Worm (Caenorhabditis elegans) whole organism, L1 larva: ENCODE results near the gene gst-28.
"Not testable (repeated sequence)": the region's sequence is repeated elsewhere in the genome, so short reads cannot be mapped to it uniquely, and the experiment has no call there.

Source experiments
- C04F5.9 ChIP-seq: sonication (generic microtip); optimal IDR thresholded peaks from 2 replicates; lab custom pipeline; 2016; ENCODE audit warnings: missing genetic modification characterization, missing compliant biosample characterization
- F16B12.6 ChIP-seq: fragments of 150-350 bp; optimal IDR thresholded peaks from 2 replicates; lab custom pipeline; 2014; ENCODE audit warnings: missing biosample characterization, missing genetic modification characterization
- aly-2 ChIP-seq: fragments of 150-350 bp; optimal IDR thresholded peaks from 2 replicates; lab custom pipeline; 2014; ENCODE audit warnings: missing biosample characterization, missing genetic modification characterization
- blmp-1 ChIP-seq: fragments of 150-350 bp; optimal IDR thresholded peaks from 2 replicates; lab custom pipeline; 2014; ENCODE audit warnings: missing biosample characterization, missing genetic modification characterization
- ceh-82 ChIP-seq, 3 experiments: fragments of 150-350 bp in 1 of 3; sonication (generic microtip) in 2 of 3; optimal IDR thresholded peaks; 2 replicates each; lab custom pipeline; 2014 to 2017; ENCODE audit warnings: missing biosample characterization in 3 of 3, missing genetic modification characterization in 3 of 3
- ceh-88 ChIP-seq: fragments of 200-800 bp; sonication (Bioruptor generic); IDR thresholded peaks from 2 replicates; pipeline ENCODE4 v1.3.6; 2022; ENCODE audit warnings: missing genetic modification characterization, missing compliant biosample characterization
- efl-1 ChIP-seq, 4 experiments: fragments of 150-350 bp; optimal IDR thresholded peaks in 3 of 4; peaks in 1 of 4; 1 replicate in 1 of 4; 2 replicates in 3 of 4; lab custom pipeline; 2014; ENCODE audit warnings: missing biosample characterization in 2 of 4, missing genetic modification characterization in 2 of 4, missing genetic modification reagents in 2 of 4
- elt-3 ChIP-seq, 6 experiments: fragments of 150-350 bp in 1 of 6; sonication (generic microtip); optimal IDR thresholded peaks; 2 replicates each; lab custom pipeline; 2017 to 2018; ENCODE audit warnings: missing biosample characterization in 6 of 6, missing genetic modification characterization in 6 of 6, inconsistent platforms in 1 of 6
- ets-5 ChIP-seq: fragments of 200-800 bp; sonication (Bioruptor generic); IDR thresholded peaks from 2 replicates; pipeline ENCODE4 v1.3.6; 2022; ENCODE audit warnings: missing genetic modification characterization, missing compliant biosample characterization
- fkh-10 ChIP-seq: sonication (generic microtip); optimal IDR thresholded peaks from 2 replicates; lab custom pipeline; 2017; ENCODE audit warnings: missing biosample characterization, missing genetic modification reagents, missing genetic modification characterization
- hlh-17 ChIP-seq: fragments of 200-800 bp; sonication (Bioruptor generic); optimal IDR thresholded peaks from 2 replicates; lab custom pipeline; 2018; ENCODE audit warnings: missing genetic modification characterization, mild to moderate bottlenecking, missing compliant biosample characterization, moderate library complexity, borderline replicate concordance
- hpl-2 ChIP-seq: fragments of 150-350 bp; optimal IDR thresholded peaks from 2 replicates; lab custom pipeline; 2014; ENCODE audit warnings: missing biosample characterization, missing genetic modification reagents, missing genetic modification characterization
- isw-1 ChIP-seq: fragments of 200-800 bp; sonication (Bioruptor generic); IDR thresholded peaks from 2 replicates; pipeline ENCODE4 v1.3.6; 2022; ENCODE audit warnings: missing genetic modification characterization, missing compliant biosample characterization
- jun-1 ChIP-seq: fragments of 150-350 bp; optimal IDR thresholded peaks from 2 replicates; lab custom pipeline; 2014; ENCODE audit warnings: missing biosample characterization, missing genetic modification reagents, missing genetic modification characterization
- lin-13 ChIP-seq: fragments of 150-350 bp; optimal IDR thresholded peaks from 2 replicates; lab custom pipeline; 2014; ENCODE audit warnings: missing biosample characterization, missing genetic modification reagents, missing genetic modification characterization
- lin-14 ChIP-seq: fragments of 200-800 bp; sonication (Bioruptor generic); optimal IDR thresholded peaks from 2 replicates; lab custom pipeline; 2018; ENCODE audit warnings: mild to moderate bottlenecking, missing genetic modification characterization, moderate library complexity, missing compliant biosample characterization
- nhr-19 ChIP-seq: fragments of 200-800 bp; sonication (Bioruptor generic); conservative IDR thresholded peaks from 2 replicates; pipeline ENCODE4 v1.3.6; 2022; ENCODE audit warnings: missing genetic modification characterization, missing compliant biosample characterization
- nhr-20 ChIP-seq: sonication (generic microtip); optimal IDR thresholded peaks from 2 replicates; lab custom pipeline; 2016; ENCODE audit warnings: mild to moderate bottlenecking, missing genetic modification characterization, missing compliant biosample characterization
- nhr-28 ChIP-seq: fragments of 150-350 bp; optimal IDR thresholded peaks from 2 replicates; lab custom pipeline; 2014; ENCODE audit warnings: missing biosample characterization, missing genetic modification characterization
- nhr-85 ChIP-seq: sonication (generic microtip); peaks from one replicate; lab custom pipeline; 2016; ENCODE audit warnings: missing genetic modification characterization, inconsistent platforms, missing compliant biosample characterization
- nhr-90 ChIP-seq: sonication (generic microtip); optimal IDR thresholded peaks from 2 replicates; lab custom pipeline; 2016; ENCODE audit warnings: mild to moderate bottlenecking, missing genetic modification characterization, missing compliant biosample characterization; ENCODE audit not compliant: poor library complexity
- pag-3 ChIP-seq: sonication (generic microtip); optimal IDR thresholded peaks from 2 replicates; lab custom pipeline; 2017; ENCODE audit warnings: missing genetic modification characterization, mild to moderate bottlenecking, missing compliant biosample characterization, antibody characterized with exemption, borderline replicate concordance; ENCODE audit not compliant: insufficient read depth
- rnt-1 ChIP-seq: sonication (generic microtip); optimal IDR thresholded peaks from 2 replicates; lab custom pipeline; 2016; ENCODE audit warnings: mild to moderate bottlenecking, missing genetic modification characterization, moderate library complexity, missing compliant biosample characterization
- skn-1 ChIP-seq: fragments of 150-350 bp; optimal IDR thresholded peaks from 2 replicates; lab custom pipeline; 2014; ENCODE audit warnings: missing biosample characterization, missing genetic modification characterization
- sox-4 ChIP-seq: sonication (generic microtip); optimal IDR thresholded peaks from 2 replicates; lab custom pipeline; 2016; ENCODE audit warnings: missing genetic modification characterization, missing compliant biosample characterization
- sup-37 ChIP-seq: fragments of 200-800 bp; sonication (Bioruptor generic); optimal IDR thresholded peaks from 2 replicates; lab custom pipeline; 2018; ENCODE audit warnings: mild to moderate bottlenecking, missing genetic modification characterization, missing compliant biosample characterization
- swsn-7 ChIP-seq: sonication (generic microtip); optimal IDR thresholded peaks from 2 replicates; lab custom pipeline; 2016; ENCODE audit warnings: missing genetic modification characterization, missing compliant biosample characterization
- unc-30 ChIP-seq: sonication (generic microtip); optimal IDR thresholded peaks from 2 replicates; lab custom pipeline; 2017; ENCODE audit warnings: missing biosample characterization, missing genetic modification characterization
- unc-86 ChIP-seq: sonication (generic microtip); optimal IDR thresholded peaks from 2 replicates; lab custom pipeline; 2016; ENCODE audit warnings: missing genetic modification characterization, missing compliant biosample characterization
- vab-15 ChIP-seq: sonication (generic microtip); optimal IDR thresholded peaks from 2 replicates; lab custom pipeline; 2017; ENCODE audit warnings: missing genotype, mild to moderate bottlenecking, missing genetic modification characterization, missing compliant biosample characterization
- zag-1 ChIP-seq: fragments of 150-350 bp; optimal IDR thresholded peaks from 2 replicates; lab custom pipeline; 2014; ENCODE audit warnings: missing biosample characterization, missing genetic modification characterization
- ztf-4 ChIP-seq: fragments of 150-350 bp; optimal IDR thresholded peaks from 2 replicates; lab custom pipeline; 2014; ENCODE audit warnings: missing biosample characterization, missing genetic modification characterization

The gst-28 gene

DNA sequence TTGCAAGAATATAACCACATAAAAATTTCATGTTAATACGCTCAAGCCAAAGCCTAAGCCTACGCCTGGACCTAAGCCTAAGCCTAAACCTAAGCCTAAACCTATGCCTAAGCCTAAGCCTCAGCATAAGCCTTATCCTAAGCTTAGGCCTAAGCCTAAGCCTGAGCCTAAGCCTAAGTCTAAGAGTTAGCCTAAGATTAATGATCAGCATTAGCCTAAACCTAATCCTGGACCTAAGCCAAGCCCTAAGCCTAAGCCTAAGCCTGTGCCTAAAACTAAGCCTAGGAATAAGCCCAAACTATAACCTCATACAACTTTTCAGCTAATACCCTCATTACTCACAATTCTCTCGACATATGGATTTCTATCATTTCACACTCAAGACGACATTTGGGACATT, 9.0 kb downstream of the gst-28 start:
- TF ChIP-seq efl-1 (optimal IDR thresholded peaks at IDR 0.05; lab: Kevin White, UChicago) (no peak), efl-1 (GFP tag; optimal IDR thresholded peaks at IDR 0.05 in 1 of 2; lab: Kevin White, UChicago) (peak in 1 of 2 experiments; percentile 59), lin-14 (GFP tag; lab: Kevin White, UChicago) (no peak)

DNA sequence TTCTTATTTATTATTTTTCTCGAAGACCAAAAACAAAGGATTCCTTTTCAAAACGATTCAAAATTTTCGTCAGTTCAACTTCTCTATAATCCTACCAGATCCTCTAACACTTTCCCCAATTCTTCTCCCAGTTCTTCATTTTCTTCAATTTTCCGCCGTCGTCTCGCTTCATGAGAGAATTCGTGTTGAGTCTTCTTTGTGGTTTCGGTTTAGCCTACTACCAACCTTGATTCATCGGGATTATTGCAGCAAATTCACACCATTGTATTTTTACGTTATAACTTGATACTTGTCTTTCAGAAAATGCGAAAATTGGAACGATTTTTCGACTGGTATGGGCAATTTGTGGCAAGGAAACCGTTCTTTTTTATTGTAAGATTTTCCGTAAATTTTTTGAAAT, 9.5 kb downstream of the gst-28 start, which contains the start of gene ptr-20:
Gene ptr-20 (plus strand): TSS at position 301 of the 400 bp plus-strand sequence.
- TF ChIP-seq sup-37, result no peak
- TF ChIP-seq swsn-7 (tag; lab: Kevin White, UChicago), result no peak
- no peak for TF ChIP-seq pag-3 (tag; lab: Kevin White, UChicago)
- TF ChIP-seq ets-5 (GFP tag; lab: Robert Waterston, UW), result no peak
- TF ChIP-seq nhr-85 (tag; lab: Kevin White, UChicago), result no peak
- no peak for TF ChIP-seq unc-86
- TF ChIP-seq lin-13 (GFP tag; lab: Kevin White, UChicago), result no peak
- TF ChIP-seq C04F5.9 (tag; lab: Kevin White, UChicago), result no peak
- no peak for TF ChIP-seq skn-1
- TF ChIP-seq unc-30 (tag; lab: Kevin White, UChicago), result no peak
- TF ChIP-seq fkh-10, result no peak
- no peak for TF ChIP-seq jun-1
- no peak for TF ChIP-seq blmp-1 (tag; lab: Kevin White, UChicago)
- TF ChIP-seq ceh-88 (GFP tag; lab: Robert Waterston, UW), result no peak
- no peak for TF ChIP-seq ceh-82 (tag; optimal IDR thresholded peaks at IDR 0.05; lab: Kevin White, UChicago)
- TF ChIP-seq ztf-4 (tag; lab: Kevin White, UChicago), result no peak

DNA sequence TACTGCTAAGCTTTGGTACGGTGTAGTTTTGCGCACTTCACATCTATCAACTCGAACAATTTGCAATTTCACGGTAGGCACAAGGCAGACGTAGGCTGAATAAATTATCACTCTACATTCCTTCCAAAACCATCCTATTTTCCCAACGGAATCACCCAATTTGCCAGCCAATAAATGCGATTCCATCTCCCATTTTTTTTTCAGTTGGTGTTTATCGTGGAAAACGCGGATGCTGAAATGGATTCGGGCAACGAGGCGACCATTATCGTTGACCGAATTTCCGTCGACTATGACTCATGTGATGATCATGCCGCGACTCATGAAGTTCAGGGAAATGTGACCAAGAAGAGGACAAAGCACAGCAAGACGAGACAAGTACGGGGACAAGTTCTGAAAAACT, 18.9 kb downstream of the gst-28 start:
- no peak for TF ChIP-seq nhr-90 (tag; lab: Kevin White, UChicago)
- TF ChIP-seq F16B12.6 (tag; lab: Kevin White, UChicago), result no peak
- no peak for TF ChIP-seq nhr-19 (GFP tag; lab: Robert Waterston, UW)
- no peak for TF ChIP-seq hlh-17
- TF ChIP-seq elt-3 (tag; optimal IDR thresholded peaks at IDR 0.05; lab: Kevin White, UChicago), result no peak
- TF ChIP-seq rnt-1, result no peak
- TF ChIP-seq fkh-10, result no peak
- no peak for TF ChIP-seq ztf-4 (tag; lab: Kevin White, UChicago)
- TF ChIP-seq vab-15 (tag; lab: Kevin White, UChicago), result no peak
- TF ChIP-seq nhr-28 (tag; lab: Kevin White, UChicago), result no peak
- no peak for TF ChIP-seq isw-1
- no peak for TF ChIP-seq aly-2 (tag; lab: Kevin White, UChicago)
- no peak for TF ChIP-seq blmp-1 (tag; lab: Kevin White, UChicago)
- no peak for TF ChIP-seq nhr-20 (tag; lab: Kevin White, UChicago)

DNA sequence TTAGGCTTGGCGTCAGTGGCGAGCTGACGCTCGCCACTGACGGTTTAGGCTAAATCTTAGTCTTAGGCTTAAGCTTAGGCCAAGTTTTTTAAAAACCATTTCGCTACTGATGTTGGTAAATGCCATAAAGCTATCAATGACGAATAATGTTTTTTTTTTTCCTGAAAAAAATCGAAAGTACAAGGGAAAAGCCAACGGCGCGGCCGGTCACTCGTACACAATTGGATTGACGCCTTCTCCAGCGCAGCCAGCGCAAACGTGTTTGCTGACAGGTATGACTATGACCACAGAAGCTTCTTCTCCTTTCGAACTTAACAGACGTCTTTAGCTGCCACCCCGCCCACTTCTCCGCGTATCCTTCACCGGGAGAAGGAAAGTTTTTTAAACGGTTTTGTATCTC, 21.8 kb downstream of the gst-28 start, which contains the start of gene Y53F4B.27:
Gene Y53F4B.27 (plus strand): TSS at position 301 of the 400 bp plus-strand sequence.
- no peak for TF ChIP-seq unc-86
- TF ChIP-seq blmp-1 (tag; lab: Kevin White, UChicago), result peak; percentile 63

DNA sequence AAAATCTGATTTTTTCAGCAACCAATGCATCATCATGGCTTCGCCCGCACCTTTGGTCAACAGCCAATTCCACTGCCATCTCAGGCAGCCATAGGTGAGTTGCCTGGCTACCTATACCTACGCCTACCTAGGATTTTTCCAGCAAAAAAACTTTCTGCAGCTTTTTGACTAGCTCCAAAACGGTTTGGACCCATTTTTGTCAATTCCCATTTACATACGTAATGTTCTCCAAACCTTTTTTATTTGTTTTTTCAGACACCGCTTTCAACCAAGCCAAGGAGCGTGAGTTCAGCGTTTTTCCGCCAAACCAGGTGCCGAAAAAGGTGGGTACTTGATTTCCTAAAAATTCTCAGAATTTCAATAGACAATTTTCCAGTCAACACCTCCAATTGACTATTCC, 23.6 kb downstream of the gst-28 start:
- TF ChIP-seq efl-1 (optimal IDR thresholded peaks at IDR 0.05; lab: Kevin White, UChicago), result no peak
- TF ChIP-seq efl-1 (GFP tag; optimal IDR thresholded peaks at IDR 0.05 in 1 of 2; lab: Kevin White, UChicago), result peak in 1 of 2 experiments; percentile 90
- no peak for TF ChIP-seq hpl-2

DNA sequence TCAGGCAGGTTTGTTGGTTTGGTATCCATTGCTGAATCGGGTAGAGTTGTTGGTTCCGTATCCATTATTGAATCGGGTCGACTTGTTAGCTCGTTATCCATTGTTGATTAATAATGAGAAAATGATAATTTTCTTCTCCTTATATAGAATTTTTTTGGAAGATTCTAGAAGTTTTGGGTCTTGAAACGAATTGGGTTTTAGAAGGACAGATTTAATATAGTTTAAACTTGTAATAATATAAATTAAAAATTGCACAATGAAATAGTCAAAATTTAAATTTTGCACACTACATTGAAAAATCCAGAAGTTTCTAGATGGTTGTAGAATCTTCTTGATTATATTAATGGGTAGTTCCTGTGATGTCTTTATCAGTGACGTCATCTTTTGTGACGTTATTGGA, 26.5 kb downstream of the gst-28 start, which contains the start of gene Y53F4B.26:
Gene Y53F4B.26 (minus strand): TSS at position 101 of the 400 bp plus-strand sequence.
- TF ChIP-seq elt-3 (tag; optimal IDR thresholded peaks at IDR 0.05; lab: Kevin White, UChicago); zag-1 (tag; lab: Kevin White, UChicago); sox-4 (tag; lab: Kevin White, UChicago): not testable (repeated sequence)
- TF ChIP-seq, all 84 proteins: peak for 0; not testable (repeated sequence) for 84
